Fruit fly (Drosophila melanogaster) whole organism: ENCODE data around the gene Sclp.

Source experiments
- CG8478 ChIP-seq: fragments of >200 bp; optimal IDR thresholded peaks from 2 replicates; lab custom pipeline; 2018; ENCODE audit warnings: inconsistent platforms
- Dll ChIP-seq: fragments of >200 bp; optimal IDR thresholded peaks from 2 replicates; lab custom pipeline; 2017
- EcR ChIP-seq, 2 experiments: fragments of >200 bp; optimal IDR thresholded peaks; 2 replicates each; lab custom pipeline; 2017; ENCODE audit warnings: missing biosample characterization in 2 of 2, missing genetic modification characterization in 2 of 2, missing genetic modification reagents in 2 of 2
- pan ChIP-seq: fragments of >200 bp; optimal IDR thresholded peaks from 2 replicates; lab custom pipeline; 2017
- psq ChIP-seq: fragments of >200 bp; optimal IDR thresholded peaks from 2 replicates; lab custom pipeline; 2017
- usp ChIP-seq: fragments of >200 bp; optimal IDR thresholded peaks from 2 replicates; lab custom pipeline; 2017; ENCODE audit warnings: missing biosample characterization, missing genetic modification characterization, mixed read lengths

dm6 chrX:11882447-11882846 is 42.0 kb downstream of the Sclp start:
- TF ChIP-seq CG8478 (lab: Kevin White, UChicago) (no peak), psq (lab: Kevin White, UChicago) (no peak), usp (GFP tag; lab: Kevin White, UChicago) (no peak), EcR (GFP tag; optimal IDR thresholded peaks at IDR 0.05; lab: Kevin White, UChicago) (no peak), pan (lab: Kevin White, UChicago) (no peak), Dll (lab: Kevin White, UChicago) (no peak)
